Worm (Caenorhabditis elegans) whole organism, L3 larva: ENCODE measurements around the gene Y62H9A.4.

Experiments
- nhr-12 ChIP-seq: fragments of 150-350 bp; optimal IDR thresholded peaks from 2 replicates; lab custom pipeline; 2014; ENCODE audit warnings: missing biosample characterization, missing genetic modification characterization
- unc-62 ChIP-seq: fragments of 150-350 bp; sonication (generic microtip); optimal IDR thresholded peaks from 4 replicates; lab custom pipeline; 2014; ENCODE audit warnings: missing biosample characterization, missing genetic modification reagents, missing genetic modification characterization
- ztf-4 ChIP-seq: fragments of 150-350 bp; optimal IDR thresholded peaks from 2 replicates; lab custom pipeline; 2014; ENCODE audit warnings: missing biosample characterization, missing genetic modification characterization

ce11 chrX:11910046-11910445, 30.1 kb downstream of the Y62H9A.4 start, which contains the start of gene Y62H9A.15:
- TF ChIP-seq ztf-4 (tag; lab: Kevin White, UChicago), result no peak
- no peak for TF ChIP-seq unc-62 (GFP tag; lab: Kevin White, UChicago)
- no peak for TF ChIP-seq nhr-12 (tag; lab: Kevin White, UChicago)
